Worm (Caenorhabditis elegans) whole organism, mixed stage, embryonic: ENCODE results near the gene vps-39.

Experiments
- M03D4.4 ChIP-seq: sonication (generic microtip); optimal IDR thresholded peaks from 2 replicates; lab custom pipeline; 2017; ENCODE audit warnings: mild to moderate bottlenecking, missing genetic modification characterization, missing compliant biosample characterization
- bed-3 ChIP-seq: fragments of 200-800 bp; sonication (Bioruptor generic); optimal IDR thresholded peaks from 3 replicates; lab custom pipeline; 2018; ENCODE audit warnings: mild to moderate bottlenecking, missing genetic modification characterization, moderate library complexity, missing compliant biosample characterization
- ceh-39 ChIP-seq: fragments of 150-350 bp; optimal IDR thresholded peaks from 2 replicates; lab custom pipeline; 2014; ENCODE audit warnings: missing biosample characterization, missing genetic modification characterization
- ceh-43 ChIP-seq: fragments of 200-800 bp; sonication (Bioruptor generic); optimal IDR thresholded peaks from 2 replicates; lab custom pipeline; 2018; ENCODE audit warnings: mild to moderate bottlenecking, missing genetic modification characterization, moderate library complexity, missing compliant biosample characterization
- ces-1 ChIP-seq: fragments of 150-350 bp; optimal IDR thresholded peaks from 2 replicates; lab custom pipeline; 2014; ENCODE audit warnings: missing biosample characterization, missing genetic modification reagents, missing genetic modification characterization
- cnd-1 ChIP-seq: fragments of 200-800 bp; sonication (Bioruptor generic); optimal IDR thresholded peaks from 2 replicates; lab custom pipeline; 2018; ENCODE audit warnings: mild to moderate bottlenecking, missing genetic modification characterization, missing compliant biosample characterization
- drap-1 ChIP-seq: fragments of 200-800 bp; sonication (Bioruptor generic); optimal IDR thresholded peaks from 3 replicates; lab custom pipeline; 2018; ENCODE audit warnings: mild to moderate bottlenecking, missing genetic modification characterization, missing compliant biosample characterization
- elt-1 ChIP-seq: sonication (generic microtip); optimal IDR thresholded peaks from 2 replicates; lab custom pipeline; 2017; ENCODE audit warnings: missing genetic modification characterization, mild to moderate bottlenecking, missing compliant biosample characterization, antibody characterized with exemption, moderate library complexity, borderline replicate concordance; ENCODE audit not compliant: insufficient read depth
- flh-1 ChIP-seq: fragments of 200-800 bp; sonication (Bioruptor generic); optimal IDR thresholded peaks from 2 replicates; lab custom pipeline; 2018; ENCODE audit warnings: mild to moderate bottlenecking, missing genetic modification characterization, moderate library complexity, missing compliant biosample characterization
- ham-2 ChIP-seq: fragments of 200-800 bp; sonication (Bioruptor generic); optimal IDR thresholded peaks from 2 replicates; lab custom pipeline; 2018; ENCODE audit warnings: mild to moderate bottlenecking, missing genetic modification characterization, missing compliant biosample characterization
- lin-13 ChIP-seq: fragments of 150-350 bp; optimal IDR thresholded peaks from 2 replicates; lab custom pipeline; 2014; ENCODE audit warnings: missing biosample characterization, missing genetic modification characterization
- lin-32 ChIP-seq: fragments of 200-800 bp; sonication (Bioruptor generic); optimal IDR thresholded peaks from 2 replicates; lab custom pipeline; 2018; ENCODE audit warnings: mild to moderate bottlenecking, missing genetic modification characterization, missing compliant biosample characterization
- lsy-2 ChIP-seq: fragments of 150-350 bp; optimal IDR thresholded peaks from 2 replicates; lab custom pipeline; 2014; ENCODE audit warnings: missing biosample characterization, missing genetic modification characterization
- mab-5 ChIP-seq: fragments of 150-350 bp; optimal IDR thresholded peaks from 2 replicates; lab custom pipeline; 2014; ENCODE audit warnings: missing biosample characterization, missing genetic modification characterization
- mep-1 ChIP-seq: fragments of 150-350 bp; optimal IDR thresholded peaks from 2 replicates; lab custom pipeline; 2017; ENCODE audit warnings: missing biosample characterization, missing genetic modification reagents, missing genetic modification characterization, inconsistent platforms
- mls-2 ChIP-seq: sonication (generic microtip); optimal IDR thresholded peaks from 2 replicates; lab custom pipeline; 2016; ENCODE audit warnings: mild to moderate bottlenecking, missing genetic modification characterization, moderate library complexity, missing compliant biosample characterization
- nhr-12 ChIP-seq: fragments of 150-350 bp; optimal IDR thresholded peaks from 2 replicates; lab custom pipeline; 2014; ENCODE audit warnings: missing biosample characterization, missing genetic modification characterization
- nhr-2 ChIP-seq: fragments of 150-350 bp; optimal IDR thresholded peaks from 2 replicates; lab custom pipeline; 2014; ENCODE audit warnings: missing biosample characterization, missing genetic modification characterization
- nhr-237 ChIP-seq: fragments of 150-350 bp; optimal IDR thresholded peaks from 2 replicates; lab custom pipeline; 2014; ENCODE audit warnings: missing biosample characterization, missing genetic modification characterization
- nhr-28 ChIP-seq: fragments of 150-350 bp; optimal IDR thresholded peaks from 2 replicates; lab custom pipeline; 2014; ENCODE audit warnings: missing biosample characterization, missing genetic modification characterization
- nhr-76 ChIP-seq: sonication (generic microtip); optimal IDR thresholded peaks from 2 replicates; lab custom pipeline; 2017; ENCODE audit warnings: missing biosample characterization, missing genetic modification characterization
- pha-4 ChIP-seq: fragments of 150-350 bp; optimal IDR thresholded peaks from 2 replicates; lab custom pipeline; 2018; ENCODE audit warnings: missing biosample characterization, missing genetic modification reagents, missing genetic modification characterization
- sem-2 ChIP-seq: fragments of 200-800 bp; sonication (Bioruptor generic); optimal IDR thresholded peaks from 2 replicates; lab custom pipeline; 2018; ENCODE audit warnings: mild to moderate bottlenecking, missing genetic modification characterization, missing compliant biosample characterization
- snpc-4 ChIP-seq: fragments of 150-350 bp; optimal IDR thresholded peaks from 2 replicates; lab custom pipeline; 2014; ENCODE audit warnings: missing biosample characterization, missing genetic modification characterization
- sptf-1 ChIP-seq: sonication (generic microtip); optimal IDR thresholded peaks from 2 replicates; lab custom pipeline; 2017; ENCODE audit warnings: mild to moderate bottlenecking, missing genetic modification characterization, moderate library complexity, missing compliant biosample characterization
- tbx-8 ChIP-seq: fragments of 200-800 bp; sonication (Bioruptor generic); optimal IDR thresholded peaks from 2 replicates; lab custom pipeline; 2018; ENCODE audit warnings: mild to moderate bottlenecking, missing genetic modification characterization, moderate library complexity, missing compliant biosample characterization
- unc-120 ChIP-seq: sonication (generic microtip); optimal IDR thresholded peaks from 2 replicates; lab custom pipeline; 2017; ENCODE audit warnings: missing genetic modification characterization, missing compliant biosample characterization; ENCODE audit not compliant: poor library complexity, severe bottlenecking
- unc-39 ChIP-seq: fragments of 150-350 bp; optimal IDR thresholded peaks from 2 replicates; lab custom pipeline; 2014; ENCODE audit warnings: missing biosample characterization, missing genetic modification characterization
- unc-62 ChIP-seq: fragments of 150-350 bp; optimal IDR thresholded peaks from 2 replicates; lab custom pipeline; 2014; ENCODE audit warnings: missing biosample characterization, missing genetic modification reagents, missing genetic modification characterization
- zip-8 ChIP-seq: fragments of 150-350 bp; optimal IDR thresholded peaks from 2 replicates; lab custom pipeline; 2014; ENCODE audit warnings: missing biosample characterization, missing genetic modification characterization
- ztf-11 ChIP-seq: fragments of 150-350 bp; optimal IDR thresholded peaks from 2 replicates; lab custom pipeline; 2014; ENCODE audit warnings: missing biosample characterization, missing genetic modification characterization

vps-39 gene

ce11 chrV:14038328-14039084, at the start of gene vps-39:
Gene vps-39 (minus strand): TSS chrV:14038378.
- TF ChIP-seq mls-2 (peak; percentile 44), M03D4.4 (tag; lab: Kevin White, UChicago) (peak; percentile 23), drap-1 (peak; percentile 34), unc-120 (peak; percentile 45), sptf-1 (tag; lab: Kevin White, UChicago) (peak; percentile 65)

- TF ChIP-seq sptf-1 (tag; lab: Kevin White, UChicago) = no peak
- TF ChIP-seq lin-32 (GFP tag; lab: Kevin White, UChicago) = no peak
- TF ChIP-seq unc-39 = no peak
- TF ChIP-seq nhr-237 (tag; lab: Kevin White, UChicago) = no peak
- TF ChIP-seq nhr-2 (tag; lab: Kevin White, UChicago) = no peak
- TF ChIP-seq mls-2 = no peak
- TF ChIP-seq elt-1 (tag; lab: Kevin White, UChicago) = no peak
- no peak for TF ChIP-seq bed-3 (GFP tag; lab: Kevin White, UChicago)
- TF ChIP-seq ham-2 (GFP tag; lab: Kevin White, UChicago) = no peak
- no peak for TF ChIP-seq cnd-1 (tag; lab: Kevin White, UChicago)
- no peak for TF ChIP-seq ztf-11 (tag; lab: Kevin White, UChicago)
- TF ChIP-seq snpc-4 (tag; lab: Kevin White, UChicago) = no peak
- no peak for TF ChIP-seq ceh-43 (GFP tag; lab: Kevin White, UChicago)
- TF ChIP-seq pha-4 (tag; lab: Kevin White, UChicago) = no peak
- no peak for TF ChIP-seq nhr-28 (tag; lab: Kevin White, UChicago)
- TF ChIP-seq flh-1 (GFP tag; lab: Kevin White, UChicago) = no peak
Observed at ce11 chrV:14085589-14085988, 47.4 kb upstream of the vps-39 start, which contains the start of gene D1086.18. Gene D1086.18 (plus strand): TSS chrV:14085889.

ce11 chrV:14083970-14084369, 45.8 kb upstream of the vps-39 start, which contains the start of gene D1086.7:
Gene D1086.7 (plus strand): TSS chrV:14084270.
- TF ChIP-seq zip-8 (tag; lab: Kevin White, UChicago) (no peak), ham-2 (GFP tag; lab: Kevin White, UChicago) (no peak), lin-13 (no peak), ceh-39 (tag; lab: Kevin White, UChicago) (no peak), M03D4.4 (tag; lab: Kevin White, UChicago) (no peak), nhr-12 (tag; lab: Kevin White, UChicago) (no peak), nhr-28 (tag; lab: Kevin White, UChicago) (no peak), bed-3 (GFP tag; lab: Kevin White, UChicago) (no peak)
- TF ChIP-seq, all 35 proteins: peak for 0

- TF ChIP-seq pha-4 (tag; lab: Kevin White, UChicago) = no peak
- TF ChIP-seq sptf-1 (tag; lab: Kevin White, UChicago) = no peak
- no peak for TF ChIP-seq ztf-11 (tag; lab: Kevin White, UChicago)
- no peak for TF ChIP-seq mep-1 (tag; lab: Kevin White, UChicago)
- no peak for TF ChIP-seq ceh-39 (tag; lab: Kevin White, UChicago)
- no peak for TF ChIP-seq ces-1 (GFP tag; lab: Kevin White, UChicago)
- no peak for TF ChIP-seq flh-1 (GFP tag; lab: Kevin White, UChicago)
- TF ChIP-seq mab-5 = no peak
- no peak for TF ChIP-seq unc-62 (GFP tag; lab: Kevin White, UChicago)
- no peak for TF ChIP-seq tbx-8 (GFP tag; lab: Kevin White, UChicago)
- no peak for TF ChIP-seq M03D4.4 (tag; lab: Kevin White, UChicago)
- TF ChIP-seq snpc-4 (tag; lab: Kevin White, UChicago) = no peak
- TF ChIP-seq ham-2 (GFP tag; lab: Kevin White, UChicago) = no peak
- TF ChIP-seq sem-2 (GFP tag; lab: Kevin White, UChicago) = no peak
- no peak for TF ChIP-seq nhr-76 (tag; lab: Kevin White, UChicago)
- TF ChIP-seq lin-13 = no peak
- TF ChIP-seq nhr-28 (tag; lab: Kevin White, UChicago) = no peak
- TF ChIP-seq mls-2 = no peak
- no peak for TF ChIP-seq lsy-2 (tag; lab: Kevin White, UChicago)
- TF ChIP-seq ceh-43 (GFP tag; lab: Kevin White, UChicago) = no peak
Observed at ce11 chrV:14082453-14082852, 44.3 kb upstream of the vps-39 start, which contains the start of gene D1086.10. Gene D1086.10 (plus strand): TSS chrV:14082753.
